Fruit fly (Drosophila melanogaster) whole organism, pupa: Measurements from ENCODE around the gene CG3916.

ENCODE experiments used
- CG15710 ChIP-seq: fragments of 200-800 bp; sonication (Bioruptor generic); optimal IDR thresholded peaks from 2 replicates; lab custom pipeline; 2018; ENCODE audit warnings: missing biosample characterization, mild to moderate bottlenecking, missing genetic modification characterization, moderate library complexity
- CG8301 ChIP-seq: fragments of 200-800 bp; sonication (Bioruptor generic); optimal IDR thresholded peaks from 2 replicates; lab custom pipeline; 2018; ENCODE audit warnings: missing biosample characterization, mild to moderate bottlenecking, missing genetic modification characterization
- CG9948 ChIP-seq: fragments of 200-800 bp; sonication (Bioruptor generic); optimal IDR thresholded peaks from 2 replicates; lab custom pipeline; 2018; ENCODE audit warnings: missing biosample characterization, mild to moderate bottlenecking, missing genetic modification characterization, moderate library complexity
- EcR ChIP-seq: fragments of 200-800 bp; sonication (Bioruptor generic); optimal IDR thresholded peaks from 3 replicates; lab custom pipeline; 2019; ENCODE audit warnings: missing biosample characterization, missing genetic modification characterization, mild to moderate bottlenecking, moderate library complexity, missing genetic modification reagents
- gl ChIP-seq: fragments of 200-800 bp; sonication (Bioruptor generic); optimal IDR thresholded peaks from 2 replicates; lab custom pipeline; 2018; ENCODE audit warnings: missing biosample characterization, mild to moderate bottlenecking, missing genetic modification characterization

DNA sequence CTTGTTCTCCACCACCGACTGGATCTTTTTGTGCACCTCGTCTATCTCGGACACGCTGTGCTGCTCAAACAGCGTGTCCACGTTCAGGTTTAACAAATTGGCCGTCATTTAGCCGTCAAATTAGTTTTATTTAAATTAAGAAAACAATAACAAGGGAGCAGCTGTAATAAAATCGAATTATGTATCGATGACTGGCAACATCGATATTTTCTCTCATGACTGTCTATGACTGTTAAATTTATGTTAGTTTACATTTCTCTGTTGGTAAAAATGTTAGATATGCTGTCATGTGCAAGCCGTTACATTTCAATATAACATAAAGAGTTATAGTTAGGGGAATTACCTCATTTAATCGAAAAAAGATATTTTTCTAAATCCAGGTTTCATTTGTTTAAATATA, 9.7 kb upstream of the CG3916 start, which contains the start of gene Cog1:
- TF ChIP-seq CG8301 (tag; lab: Kevin White, UChicago) (no peak), EcR (GFP tag; lab: Kevin White, UChicago) (no peak), gl (tag; lab: Kevin White, UChicago) (no peak), CG9948 (no peak), CG15710 (no peak)
